Worm (Caenorhabditis elegans): ENCODE data around the gene gpx-4.

ce11 chrIV:2712935-2713334 is 38.1 kb upstream of the gpx-4 start, which contains the start of gene Y94H6A.12:
- TF ChIP-seq dao-5 (tag; optimal IDR thresholded peaks at IDR 0.05) (no peak), W03F9.2 (tag; optimal IDR thresholded peaks at IDR 0.05) (no peak), him-1 (tag; optimal IDR thresholded peaks at IDR 0.05) (no peak)
